Fruit fly (Drosophila melanogaster) whole organism, embryonic: Measurements from ENCODE around the gene Cpr64Ab.

Source experiments
- CG15269 ChIP-seq: fragments of 200-800 bp; sonication (Bioruptor generic); optimal IDR thresholded peaks from 2 replicates; lab custom pipeline; 2018; ENCODE audit warnings: missing biosample characterization, mild to moderate bottlenecking, missing genetic modification characterization, moderate library complexity
- CG15479 ChIP-seq: fragments of 200-800 bp; sonication (Bioruptor generic); optimal IDR thresholded peaks from 3 replicates; lab custom pipeline; 2019; ENCODE audit warnings: missing biosample characterization, mild to moderate bottlenecking, missing genetic modification characterization, moderate library complexity
- CG1792 ChIP-seq: fragments of 200-800 bp; sonication (Bioruptor generic); optimal IDR thresholded peaks from 2 replicates; lab custom pipeline; 2016; ENCODE audit warnings: missing biosample characterization, missing genetic modification characterization
- CG2889 ChIP-seq: fragments of 200-800 bp; sonication (Bioruptor generic); IDR thresholded peaks from 3 replicates; pipeline ENCODE4 v1.3.6; 2022; ENCODE audit warnings: missing biosample characterization, missing genetic modification characterization
- CG31388 ChIP-seq: fragments of 200-800 bp; sonication (Bioruptor generic); optimal IDR thresholded peaks from 2 replicates; lab custom pipeline; 2016; ENCODE audit warnings: missing biosample characterization, missing genetic modification characterization
- CG9727 ChIP-seq: fragments of 200-800 bp; sonication (Bioruptor generic); optimal IDR thresholded peaks from 3 replicates; lab custom pipeline; 2017; ENCODE audit warnings: missing biosample characterization, mild to moderate bottlenecking, missing genetic modification characterization
- CG9932 ChIP-seq: fragments of 200-800 bp; sonication (Bioruptor generic); IDR thresholded peaks from 2 replicates; pipeline ENCODE4 v1.3.6; 2022; ENCODE audit warnings: missing biosample characterization, missing genetic modification characterization
- bsh ChIP-seq, 2 experiments: fragments of 200-800 bp; sonication (Bioruptor generic); optimal IDR thresholded peaks; 2 replicates each; lab custom pipeline; 2017 to 2018; ENCODE audit warnings: mild to moderate bottlenecking in 2 of 2, missing biosample characterization in 2 of 2, missing genetic modification characterization in 2 of 2, moderate library complexity in 1 of 2
- insv ChIP-seq, 2 experiments: fragments of 200-800 bp; sonication (Bioruptor generic); optimal IDR thresholded peaks; 3 replicates each; lab custom pipeline; 2016 to 2018; ENCODE audit warnings: missing biosample characterization in 2 of 2, missing genetic modification characterization in 2 of 2
- psq ChIP-seq: fragments of 200-800 bp; sonication (Bioruptor generic); optimal IDR thresholded peaks from 2 replicates; lab custom pipeline; 2017; ENCODE audit warnings: missing biosample characterization, missing genetic modification characterization
- sug ChIP-seq: fragments of 200-800 bp; optimal IDR thresholded peaks from 2 replicates; lab custom pipeline; 2019; ENCODE audit warnings: missing biosample characterization, mild to moderate bottlenecking, missing genetic modification characterization, moderate library complexity
- tna ChIP-seq: fragments of 200-800 bp; sonication (Bioruptor generic); IDR thresholded peaks from 2 replicates; pipeline ENCODE4 v1.3.6; 2022; ENCODE audit warnings: missing biosample characterization, missing genetic modification characterization; ENCODE audit not compliant: partially characterized antibody

DNA sequence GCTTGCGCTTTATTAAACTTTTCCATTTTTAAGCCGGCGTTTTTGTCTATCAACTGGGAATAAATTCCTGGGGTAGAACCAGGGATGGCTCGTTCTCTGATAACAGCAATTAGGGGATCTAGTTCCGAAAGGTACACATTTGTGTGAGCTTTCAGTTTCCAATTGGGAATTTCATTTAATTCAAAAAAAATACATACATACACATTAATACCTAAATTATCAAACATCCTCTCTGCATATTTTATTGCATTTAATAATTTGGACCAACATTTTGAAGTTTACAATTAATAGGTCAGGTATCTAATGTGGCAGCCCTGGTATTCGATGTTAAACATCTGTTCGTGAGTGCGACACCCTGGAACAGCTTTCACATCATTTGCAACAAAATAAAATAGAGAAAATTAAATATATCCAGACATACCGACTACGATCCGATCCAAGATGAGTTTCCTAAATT is 47.8 kb upstream of the Cpr64Ab start, which contains the start of the genes CG15011 and CG1309:
- TF ChIP-seq CG1792 (GFP tag; lab: Kevin White, UChicago) (peak; percentile 73), psq (peak; percentile 57), CG15269 (peak; percentile 84), bsh (GFP tag; optimal IDR thresholded peaks at IDR 0.05; lab: Kevin White, UChicago) (peak; percentile 33 to 83), CG31388 (GFP tag; lab: Kevin White, UChicago) (peak; percentile 51), tna (GFP tag; lab: Robert Waterston, UW) (no peak), insv (GFP tag; optimal IDR thresholded peaks at IDR 0.05; lab: Kevin White, UChicago) (peak; percentile 21 to 84), sug (peak; percentile 92), CG9932 (GFP tag; lab: Robert Waterston, UW) (peak; percentile 87), CG2889 (GFP tag; lab: Robert Waterston, UW) (peak; percentile 74; the same call in 2 of the 3 replicates), CG15479 (GFP tag; lab: Kevin White, UChicago) (no peak), CG9727 (GFP tag; lab: Kevin White, UChicago) (peak; percentile 84)
